Worm (Caenorhabditis elegans) whole organism, L1 larva: ENCODE measurements around the gene hid-1.

Experiments
- C16A3.4 ChIP-seq: fragments of 150-350 bp; optimal IDR thresholded peaks from 2 replicates; lab custom pipeline; 2014; ENCODE audit warnings: missing biosample characterization, missing genetic modification characterization
- C34B4.2 ChIP-seq: sonication (generic microtip); optimal IDR thresholded peaks from 2 replicates; lab custom pipeline; 2017; ENCODE audit warnings: mild to moderate bottlenecking, missing genetic modification characterization, missing compliant biosample characterization
- F16B12.6 ChIP-seq: fragments of 150-350 bp; optimal IDR thresholded peaks from 2 replicates; lab custom pipeline; 2014; ENCODE audit warnings: missing biosample characterization, missing genetic modification characterization
- aha-1 ChIP-seq: fragments of 150-350 bp; optimal IDR thresholded peaks from 2 replicates; lab custom pipeline; 2014; ENCODE audit warnings: missing biosample characterization, missing genetic modification characterization
- aly-2 ChIP-seq: fragments of 150-350 bp; optimal IDR thresholded peaks from 2 replicates; lab custom pipeline; 2014; ENCODE audit warnings: missing biosample characterization, missing genetic modification characterization
- blmp-1 ChIP-seq: fragments of 150-350 bp; optimal IDR thresholded peaks from 2 replicates; lab custom pipeline; 2014; ENCODE audit warnings: missing biosample characterization, missing genetic modification characterization
- ceh-63 ChIP-seq: fragments of 200-800 bp; sonication (Bioruptor generic); optimal IDR thresholded peaks from 2 replicates; lab custom pipeline; 2018; ENCODE audit warnings: mild to moderate bottlenecking, missing genetic modification characterization, missing compliant biosample characterization
- ceh-82 ChIP-seq, 3 experiments: fragments of 150-350 bp in 1 of 3; sonication (generic microtip) in 2 of 3; optimal IDR thresholded peaks; 2 replicates each; lab custom pipeline; 2014 to 2017; ENCODE audit warnings: missing biosample characterization in 3 of 3, missing genetic modification characterization in 3 of 3
- ceh-88 ChIP-seq: fragments of 200-800 bp; sonication (Bioruptor generic); IDR thresholded peaks from 2 replicates; pipeline ENCODE4 v1.3.6; 2022; ENCODE audit warnings: missing genetic modification characterization, missing compliant biosample characterization
- ceh-90 ChIP-seq: sonication (generic microtip); optimal IDR thresholded peaks from 2 replicates; lab custom pipeline; 2016; ENCODE audit warnings: missing genetic modification characterization, missing compliant biosample characterization
- ces-1 ChIP-seq: fragments of 150-350 bp; optimal IDR thresholded peaks from 2 replicates; lab custom pipeline; 2014; ENCODE audit warnings: missing biosample characterization, missing genetic modification reagents, missing genetic modification characterization
- dpl-1 ChIP-seq, 3 experiments: fragments of 150-350 bp in 2 of 3; sonication (generic microtip) in 1 of 3; optimal IDR thresholded peaks; 2 replicates each; lab custom pipeline; 2014 to 2017; ENCODE audit warnings: missing biosample characterization in 3 of 3, missing genetic modification characterization in 3 of 3, missing genetic modification reagents in 3 of 3
- efl-1 ChIP-seq, 4 experiments: fragments of 150-350 bp; optimal IDR thresholded peaks in 3 of 4; peaks in 1 of 4; 1 replicate in 1 of 4; 2 replicates in 3 of 4; lab custom pipeline; 2014; ENCODE audit warnings: missing biosample characterization in 2 of 4, missing genetic modification characterization in 2 of 4, missing genetic modification reagents in 2 of 4
- egl-13 ChIP-seq: sonication (generic microtip); optimal IDR thresholded peaks from 2 replicates; lab custom pipeline; 2016; ENCODE audit warnings: missing genotype, missing genetic modification reagents, missing genetic modification characterization, missing compliant biosample characterization
- elt-2 ChIP-seq: sonication (generic microtip); optimal IDR thresholded peaks from 2 replicates; lab custom pipeline; 2016; ENCODE audit warnings: missing genetic modification characterization, mild to moderate bottlenecking, inconsistent platforms, missing compliant biosample characterization, missing genetic modification reagents
- ets-5 ChIP-seq: fragments of 200-800 bp; sonication (Bioruptor generic); IDR thresholded peaks from 2 replicates; pipeline ENCODE4 v1.3.6; 2022; ENCODE audit warnings: missing genetic modification characterization, missing compliant biosample characterization
- fkh-10 ChIP-seq: sonication (generic microtip); optimal IDR thresholded peaks from 2 replicates; lab custom pipeline; 2017; ENCODE audit warnings: missing biosample characterization, missing genetic modification reagents, missing genetic modification characterization
- fkh-8 ChIP-seq: sonication (generic microtip); optimal IDR thresholded peaks from 2 replicates; lab custom pipeline; 2016; ENCODE audit warnings: mild to moderate bottlenecking, missing genetic modification characterization, missing compliant biosample characterization
- hlh-17 ChIP-seq: fragments of 200-800 bp; sonication (Bioruptor generic); optimal IDR thresholded peaks from 2 replicates; lab custom pipeline; 2018; ENCODE audit warnings: missing genetic modification characterization, mild to moderate bottlenecking, missing compliant biosample characterization, moderate library complexity, borderline replicate concordance
- isw-1 ChIP-seq: fragments of 200-800 bp; sonication (Bioruptor generic); IDR thresholded peaks from 2 replicates; pipeline ENCODE4 v1.3.6; 2022; ENCODE audit warnings: missing genetic modification characterization, missing compliant biosample characterization
- jun-1 ChIP-seq: fragments of 150-350 bp; optimal IDR thresholded peaks from 2 replicates; lab custom pipeline; 2014; ENCODE audit warnings: missing biosample characterization, missing genetic modification reagents, missing genetic modification characterization
- lin-14 ChIP-seq: fragments of 200-800 bp; sonication (Bioruptor generic); optimal IDR thresholded peaks from 2 replicates; lab custom pipeline; 2018; ENCODE audit warnings: mild to moderate bottlenecking, missing genetic modification characterization, moderate library complexity, missing compliant biosample characterization
- lin-15B ChIP-seq: fragments of 150-350 bp; sonication (generic microtip); optimal IDR thresholded peaks from 3 replicates; lab custom pipeline; 2014; ENCODE audit warnings: missing biosample characterization, missing genetic modification characterization
- lir-3 ChIP-seq: sonication (generic microtip); optimal IDR thresholded peaks from 2 replicates; lab custom pipeline; 2016; ENCODE audit warnings: mild to moderate bottlenecking, missing genetic modification characterization, moderate library complexity, missing compliant biosample characterization; ENCODE audit not compliant: poor library complexity
- mab-9 ChIP-seq: fragments of 200-800 bp; sonication (Bioruptor generic); IDR thresholded peaks from 2 replicates; pipeline ENCODE4 v1.3.6; 2022; ENCODE audit warnings: missing genetic modification reagents, missing genetic modification characterization, missing compliant biosample characterization
- mep-1 ChIP-seq: fragments of 150-350 bp; optimal IDR thresholded peaks from 2 replicates; lab custom pipeline; 2014; ENCODE audit warnings: missing biosample characterization, missing genetic modification characterization
- nhr-11 ChIP-seq: fragments of 150-350 bp; optimal IDR thresholded peaks from 2 replicates; lab custom pipeline; 2014; ENCODE audit warnings: missing biosample characterization, missing genetic modification characterization
- nhr-20 ChIP-seq: sonication (generic microtip); optimal IDR thresholded peaks from 2 replicates; lab custom pipeline; 2016; ENCODE audit warnings: mild to moderate bottlenecking, missing genetic modification characterization, missing compliant biosample characterization
- nhr-28 ChIP-seq: fragments of 150-350 bp; optimal IDR thresholded peaks from 2 replicates; lab custom pipeline; 2014; ENCODE audit warnings: missing biosample characterization, missing genetic modification characterization
- nhr-47 ChIP-seq: sonication (generic microtip); optimal IDR thresholded peaks from 2 replicates; lab custom pipeline; 2016; ENCODE audit warnings: mild to moderate bottlenecking, missing genetic modification characterization, moderate library complexity, missing compliant biosample characterization
- nhr-71 ChIP-seq: sonication (generic microtip); optimal IDR thresholded peaks from 2 replicates; lab custom pipeline; 2016; ENCODE audit warnings: mild to moderate bottlenecking, missing genetic modification characterization, moderate library complexity, missing compliant biosample characterization
- nhr-77 ChIP-seq: fragments of 150-350 bp; optimal IDR thresholded peaks from 2 replicates; lab custom pipeline; 2014; ENCODE audit warnings: missing biosample characterization, missing genetic modification characterization
- nhr-84 ChIP-seq: sonication (generic microtip); optimal IDR thresholded peaks from 2 replicates; lab custom pipeline; 2017; ENCODE audit warnings: missing biosample characterization, missing genetic modification characterization
- nhr-85 ChIP-seq: sonication (generic microtip); peaks from one replicate; lab custom pipeline; 2016; ENCODE audit warnings: missing genetic modification characterization, inconsistent platforms, missing compliant biosample characterization
- pag-3 ChIP-seq: sonication (generic microtip); optimal IDR thresholded peaks from 2 replicates; lab custom pipeline; 2017; ENCODE audit warnings: missing genetic modification characterization, mild to moderate bottlenecking, missing compliant biosample characterization, antibody characterized with exemption, borderline replicate concordance; ENCODE audit not compliant: insufficient read depth
- pax-3 ChIP-seq: fragments of 200-800 bp; sonication (Bioruptor generic); optimal IDR thresholded peaks from 2 replicates; lab custom pipeline; 2018; ENCODE audit warnings: mild to moderate bottlenecking, missing genetic modification characterization, moderate library complexity, missing compliant biosample characterization
- pqm-1 ChIP-seq: sonication (generic microtip); optimal IDR thresholded peaks from 3 replicates; lab custom pipeline; 2017; ENCODE audit warnings: missing biosample characterization, missing genetic modification characterization
- rnt-1 ChIP-seq: sonication (generic microtip); optimal IDR thresholded peaks from 2 replicates; lab custom pipeline; 2016; ENCODE audit warnings: mild to moderate bottlenecking, missing genetic modification characterization, moderate library complexity, missing compliant biosample characterization
- swsn-7 ChIP-seq: sonication (generic microtip); optimal IDR thresholded peaks from 2 replicates; lab custom pipeline; 2016; ENCODE audit warnings: missing genetic modification characterization, missing compliant biosample characterization
- tbx-2 ChIP-seq: sonication (generic microtip); optimal IDR thresholded peaks from 2 replicates; lab custom pipeline; 2016; ENCODE audit warnings: missing genetic modification characterization, missing compliant biosample characterization
- unc-130 ChIP-seq: fragments of 150-350 bp; optimal IDR thresholded peaks from 2 replicates; lab custom pipeline; 2017; ENCODE audit warnings: missing biosample characterization, missing genetic modification characterization, inconsistent platforms
- unc-62 ChIP-seq: fragments of 150-350 bp; optimal IDR thresholded peaks from 2 replicates; lab custom pipeline; 2014; ENCODE audit warnings: missing biosample characterization, missing genetic modification reagents, missing genetic modification characterization
- unc-86 ChIP-seq: sonication (generic microtip); optimal IDR thresholded peaks from 2 replicates; lab custom pipeline; 2016; ENCODE audit warnings: missing genetic modification characterization, missing compliant biosample characterization
- unc-98 ChIP-seq: fragments of 200-800 bp; sonication (Bioruptor generic); IDR thresholded peaks from 2 replicates; pipeline ENCODE4 v1.3.6; 2022; ENCODE audit warnings: missing genetic modification characterization, missing compliant biosample characterization
- vab-15 ChIP-seq: sonication (generic microtip); optimal IDR thresholded peaks from 2 replicates; lab custom pipeline; 2017; ENCODE audit warnings: missing genotype, mild to moderate bottlenecking, missing genetic modification characterization, missing compliant biosample characterization
- ztf-4 ChIP-seq: fragments of 150-350 bp; optimal IDR thresholded peaks from 2 replicates; lab custom pipeline; 2014; ENCODE audit warnings: missing biosample characterization, missing genetic modification characterization

The hid-1 gene

ce11 chrX:2452297-2452696 is 36.6 kb upstream of the hid-1 start:
- TF ChIP-seq dpl-1 (GFP tag; optimal IDR thresholded peaks at IDR 0.05; lab: Kevin White, UChicago) (no peak), fkh-8 (tag; lab: Kevin White, UChicago) (no peak), ces-1 (GFP tag; lab: Kevin White, UChicago) (no peak), ceh-88 (GFP tag; lab: Robert Waterston, UW) (no peak), nhr-84 (tag; lab: Kevin White, UChicago) (no peak), nhr-20 (tag; lab: Kevin White, UChicago) (no peak), tbx-2 (tag; lab: Kevin White, UChicago) (no peak), nhr-71 (tag; lab: Kevin White, UChicago) (peak; percentile 24), nhr-77 (no peak), elt-2 (no peak), mab-9 (GFP tag; lab: Robert Waterston, UW) (no peak), rnt-1 (tag; lab: Kevin White, UChicago) (peak; percentile 53), lin-14 (GFP tag; lab: Kevin White, UChicago) (peak; percentile 29)
- TF ChIP-seq, all 84 proteins: peak for 3

- TF ChIP-seq nhr-85, result no peak
- TF ChIP-seq efl-1 (optimal IDR thresholded peaks at IDR 0.05; lab: Kevin White, UChicago), result no peak
- TF ChIP-seq efl-1 (GFP tag; optimal IDR thresholded peaks at IDR 0.05 in 1 of 2; lab: Kevin White, UChicago), result peak in 1 of 2 experiments; percentile 34
- no peak for TF ChIP-seq mep-1 (tag; lab: Kevin White, UChicago)
- TF ChIP-seq unc-98 (GFP tag; lab: Robert Waterston, UW), result no peak
- TF ChIP-seq ets-5, result no peak
- no peak for TF ChIP-seq unc-86 (tag; lab: Kevin White, UChicago)
- TF ChIP-seq isw-1, result no peak
- no peak for TF ChIP-seq fkh-10 (GFP tag; lab: Kevin White, UChicago)
Measured at ce11 chrX:2452716-2453115, 36.1 kb upstream of the hid-1 start.

ce11 chrX:2454914-2455313 is 33.9 kb upstream of the hid-1 start:
- no peak for TF ChIP-seq nhr-85
- no peak for TF ChIP-seq pag-3
- TF ChIP-seq aha-1 (tag; lab: Kevin White, UChicago), result no peak
- peak; percentile 28 for TF ChIP-seq lin-14 (GFP tag; lab: Kevin White, UChicago)
- peak; percentile 44 for TF ChIP-seq fkh-10 (GFP tag; lab: Kevin White, UChicago)
- TF ChIP-seq unc-98 (GFP tag; lab: Robert Waterston, UW), result no peak
- TF ChIP-seq blmp-1 (tag; lab: Kevin White, UChicago), result no peak
- peak in 1 of 3 experiments; percentile 15 for TF ChIP-seq ceh-82 (tag; optimal IDR thresholded peaks at IDR 0.05; lab: Kevin White, UChicago)
- TF ChIP-seq lir-3, result no peak
- TF ChIP-seq vab-15 (tag; lab: Kevin White, UChicago), result no peak
- TF ChIP-seq C16A3.4 (tag; lab: Kevin White, UChicago), result no peak
- no peak for TF ChIP-seq hlh-17 (GFP tag; lab: Kevin White, UChicago)
- no peak for TF ChIP-seq F16B12.6 (tag; lab: Kevin White, UChicago)
- TF ChIP-seq unc-62 (GFP tag; lab: Kevin White, UChicago), result no peak
- TF ChIP-seq ces-1 (GFP tag; lab: Kevin White, UChicago), result no peak
- TF ChIP-seq, all 84 proteins: peak for 3

ce11 chrX:2456141-2456540 is 32.7 kb upstream of the hid-1 start:
- TF ChIP-seq pqm-1 (no peak), pag-3 (no peak), lin-14 (GFP tag; lab: Kevin White, UChicago) (peak; percentile 68), lin-15B (no peak), C34B4.2 (tag; lab: Kevin White, UChicago) (no peak), unc-86 (tag; lab: Kevin White, UChicago) (peak; percentile 27), jun-1 (tag; lab: Kevin White, UChicago) (no peak), nhr-11 (no peak), F16B12.6 (tag; lab: Kevin White, UChicago) (no peak), nhr-47 (tag; lab: Kevin White, UChicago) (peak; percentile 9), ceh-63 (GFP tag; lab: Kevin White, UChicago) (no peak), egl-13 (tag; lab: Kevin White, UChicago) (peak; percentile 7), unc-130 (tag; lab: Kevin White, UChicago) (no peak), nhr-71 (tag; lab: Kevin White, UChicago) (peak; percentile 16), aly-2 (tag; lab: Kevin White, UChicago) (no peak), vab-15 (tag; lab: Kevin White, UChicago) (no peak), swsn-7 (tag; lab: Kevin White, UChicago) (no peak), ets-5 (no peak), ztf-4 (no peak), pax-3 (no peak), tbx-2 (tag; lab: Kevin White, UChicago) (no peak), fkh-8 (tag; lab: Kevin White, UChicago) (no peak), ceh-90 (tag; lab: Kevin White, UChicago) (no peak), nhr-28 (tag; lab: Kevin White, UChicago) (no peak)
